Worm (Caenorhabditis elegans) whole organism, L4 larva: Measurements from ENCODE around the gene T07F12.1.
A peak's percentile ranks its signal among the peaks of the same experiment; 100 is the strongest.

ENCODE experiments used
- ZK337.2 ChIP-seq: fragments of 200-800 bp; sonication (Bioruptor generic); IDR thresholded peaks from 2 replicates; pipeline ENCODE4 v1.3.6; 2022; ENCODE audit warnings: missing genetic modification reagents, missing genetic modification characterization, missing compliant biosample characterization
- ceh-20 ChIP-seq: fragments of 200-800 bp; sonication (Bioruptor generic); IDR thresholded peaks from 2 replicates; pipeline ENCODE4 v1.3.6; 2022; ENCODE audit warnings: missing genetic modification reagents, missing genetic modification characterization, missing compliant biosample characterization
- ceh-44 ChIP-seq: fragments of 200-800 bp; sonication (Bioruptor generic); IDR thresholded peaks from 2 replicates; pipeline ENCODE4 v1.3.6; 2022; ENCODE audit warnings: missing genetic modification reagents, missing genetic modification characterization, missing compliant biosample characterization
- ceh-82 ChIP-seq: sonication (generic microtip); optimal IDR thresholded peaks from 2 replicates; lab custom pipeline; 2017; ENCODE audit warnings: missing biosample characterization, missing genetic modification characterization
- ctbp-1 ChIP-seq: fragments of 200-800 bp; sonication (Bioruptor generic); IDR thresholded peaks from 2 replicates; pipeline ENCODE4 v1.3.6; 2022; ENCODE audit warnings: missing genetic modification reagents, missing genetic modification characterization, missing compliant biosample characterization
- daf-16 ChIP-seq, 3 experiments: sonication (generic microtip); optimal IDR thresholded peaks; 2 replicates each; lab custom pipeline; 2016 to 2017; ENCODE audit warnings: missing genetic modification characterization in 3 of 3, missing genetic modification reagents in 3 of 3, mild to moderate bottlenecking in 2 of 3, missing compliant biosample characterization in 2 of 3, missing biosample characterization in 1 of 3, moderate library complexity in 1 of 3
- egl-27 ChIP-seq: sonication (generic microtip); optimal IDR thresholded peaks from 3 replicates; lab custom pipeline; 2017; ENCODE audit warnings: missing biosample characterization, missing genetic modification reagents, missing genetic modification characterization
- fkh-10 ChIP-seq: fragments of 150-350 bp; optimal IDR thresholded peaks from 2 replicates; lab custom pipeline; 2014; ENCODE audit warnings: missing biosample characterization, missing genetic modification reagents, missing genetic modification characterization
- hlh-11 ChIP-seq: fragments of 200-800 bp; sonication (Bioruptor generic); optimal IDR thresholded peaks from 2 replicates; lab custom pipeline; 2018; ENCODE audit warnings: mild to moderate bottlenecking, missing genetic modification characterization, missing compliant biosample characterization
- hmg-1.1 ChIP-seq: fragments of 200-800 bp; sonication (Bioruptor generic); IDR thresholded peaks from 2 replicates; pipeline ENCODE4 v1.3.6; 2022; ENCODE audit warnings: missing genetic modification reagents, missing genetic modification characterization, missing compliant biosample characterization
- lir-3 ChIP-seq: sonication (generic microtip); optimal IDR thresholded peaks from 2 replicates; lab custom pipeline; 2016; ENCODE audit warnings: mild to moderate bottlenecking, missing genetic modification characterization, missing compliant biosample characterization
- madf-5 ChIP-seq, 2 experiments: fragments of 200-800 bp; sonication (Bioruptor generic); IDR thresholded peaks; 2 replicates each; pipeline ENCODE4 v1.3.6; 2022; ENCODE audit warnings: missing compliant biosample characterization in 2 of 2, missing genetic modification characterization in 2 of 2
- mdt-29 ChIP-seq: fragments of 200-800 bp; sonication (Bioruptor generic); IDR thresholded peaks from 2 replicates; pipeline ENCODE4 v1.3.6; 2022; ENCODE audit warnings: missing genetic modification reagents, missing genetic modification characterization, missing compliant biosample characterization
- mep-1 ChIP-seq: fragments of 150-350 bp; sonication (generic microtip); optimal IDR thresholded peaks from 3 replicates; lab custom pipeline; 2014; ENCODE audit warnings: missing biosample characterization, missing genetic modification characterization
- nhr-11 ChIP-seq: fragments of 150-350 bp; optimal IDR thresholded peaks from 2 replicates; lab custom pipeline; 2014; ENCODE audit warnings: missing biosample characterization, missing genetic modification characterization
- nhr-111 ChIP-seq: fragments of 200-800 bp; sonication (Bioruptor generic); optimal IDR thresholded peaks from 2 replicates; lab custom pipeline; 2018; ENCODE audit warnings: mild to moderate bottlenecking, missing genetic modification characterization, missing compliant biosample characterization
- nhr-6 ChIP-seq: fragments of 150-350 bp; optimal IDR thresholded peaks from 2 replicates; lab custom pipeline; 2014; ENCODE audit warnings: missing biosample characterization, missing genetic modification characterization
- set-16 ChIP-seq: fragments of 200-800 bp; sonication (Bioruptor generic); IDR thresholded peaks from 2 replicates; pipeline ENCODE4 v1.3.6; 2022; ENCODE audit warnings: missing genetic modification reagents, missing genetic modification characterization, missing compliant biosample characterization
- tra-1 ChIP-seq: fragments of 200-800 bp; sonication (Bioruptor generic); IDR thresholded peaks from 2 replicates; pipeline ENCODE4 v1.3.6; 2022; ENCODE audit warnings: missing genetic modification reagents, missing genetic modification characterization, missing compliant biosample characterization
- unc-39 ChIP-seq: sonication (generic microtip); optimal IDR thresholded peaks from 2 replicates; lab custom pipeline; 2017; ENCODE audit warnings: missing biosample characterization, missing genetic modification characterization
- zag-1 ChIP-seq: fragments of 150-350 bp; optimal IDR thresholded peaks from 2 replicates; lab custom pipeline; 2014; ENCODE audit warnings: missing biosample characterization, missing genetic modification characterization
- zfp-2 ChIP-seq: sonication (generic microtip); optimal IDR thresholded peaks from 2 replicates; lab custom pipeline; 2016; ENCODE audit warnings: mild to moderate bottlenecking, missing genetic modification characterization, missing compliant biosample characterization
- zfp-3 ChIP-seq: fragments of 200-800 bp; sonication (Bioruptor generic); conservative IDR thresholded peaks from 2 replicates; pipeline ENCODE4 v1.3.6; 2022; ENCODE audit warnings: missing genetic modification reagents, missing genetic modification characterization, missing compliant biosample characterization
- zip-2 ChIP-seq: fragments of 150-350 bp; optimal IDR thresholded peaks from 2 replicates; lab custom pipeline; 2014; ENCODE audit warnings: missing biosample characterization, missing genetic modification characterization

T07F12.1 gene

DNA sequence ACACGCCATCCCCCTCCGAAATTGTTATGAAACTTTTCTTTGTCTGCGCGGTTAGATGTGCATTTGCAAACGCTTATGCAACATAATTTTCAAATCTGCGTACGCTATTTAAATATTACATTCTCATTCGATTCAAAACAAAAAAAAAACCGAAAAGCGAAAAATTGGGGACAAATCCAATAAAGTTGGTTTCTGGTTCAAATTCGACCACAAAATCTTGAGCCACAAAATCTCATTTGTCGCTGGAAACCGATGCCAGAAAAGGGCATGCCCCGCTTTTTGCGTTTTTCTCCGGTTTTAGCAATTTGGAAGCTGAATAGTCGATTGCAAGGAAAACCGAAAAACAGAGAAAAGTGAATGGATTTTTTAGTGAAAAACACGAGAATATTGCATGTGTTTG lies 38.2 kb downstream of the T07F12.1 start:
- no peak for TF ChIP-seq ceh-82
- no peak for TF ChIP-seq set-16 (GFP tag; lab: Robert Waterston, UW)
- TF ChIP-seq egl-27 = no peak
- TF ChIP-seq daf-16 (GFP tag; optimal IDR thresholded peaks at IDR 0.05; lab: Kevin White, UChicago) = no peak
- no peak for TF ChIP-seq daf-16 (tag; optimal IDR thresholded peaks at IDR 0.05; lab: Kevin White, UChicago)
- TF ChIP-seq hmg-1.1 (GFP tag; lab: Robert Waterston, UW) = no peak
- TF ChIP-seq zfp-2 (tag; lab: Kevin White, UChicago) = no peak
- TF ChIP-seq nhr-6 = no peak
- no peak for TF ChIP-seq hlh-11 (tag; lab: Kevin White, UChicago)
- no peak for TF ChIP-seq nhr-111 (GFP tag; lab: Kevin White, UChicago)
- no peak for TF ChIP-seq zip-2
- TF ChIP-seq zag-1 (tag; lab: Kevin White, UChicago) = no peak
- TF ChIP-seq nhr-11 (tag; lab: Kevin White, UChicago) = no peak
- TF ChIP-seq ZK337.2 (GFP tag; lab: Robert Waterston, UW) = no peak
- no peak for TF ChIP-seq ctbp-1

DNA sequence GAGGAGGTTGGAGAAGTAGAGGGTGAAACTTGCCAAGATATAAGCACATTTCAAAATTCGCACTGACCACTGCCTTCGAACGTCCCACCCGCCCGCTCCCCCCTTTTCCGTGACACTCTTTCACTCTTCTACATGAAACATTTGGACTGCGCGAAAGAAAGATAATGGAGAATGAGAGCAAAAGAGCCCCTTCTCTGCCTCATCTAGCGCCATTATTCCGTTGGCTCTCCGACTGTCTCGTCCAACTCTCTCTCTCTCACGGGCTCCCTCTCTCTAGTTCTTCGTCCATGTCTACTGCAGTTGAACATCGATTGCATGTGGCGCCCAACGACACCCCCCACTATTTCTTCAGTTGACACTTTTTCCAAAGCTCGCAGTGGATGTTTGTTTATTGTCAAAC lies 39.1 kb downstream of the T07F12.1 start:
- TF ChIP-seq unc-39 (tag; lab: Kevin White, UChicago) (no peak), mdt-29 (GFP tag; lab: Robert Waterston, UW) (no peak), hmg-1.1 (GFP tag; lab: Robert Waterston, UW) (0 out of 2 replicates have a peak, but pooled peaks have one; percentile 44), ceh-44 (no peak), zfp-3 (no peak), mep-1 (tag; lab: Kevin White, UChicago) (peak; percentile 8), madf-5 (GFP tag; IDR thresholded peaks at IDR 0.05; lab: Robert Waterston, UW) (no peak), ceh-20 (GFP tag; lab: Robert Waterston, UW) (no peak), ctbp-1 (0 out of 2 replicates have a peak, but pooled peaks have one; percentile 46), tra-1 (no peak)
- TF ChIP-seq, all 104 proteins: peak for 3

DNA sequence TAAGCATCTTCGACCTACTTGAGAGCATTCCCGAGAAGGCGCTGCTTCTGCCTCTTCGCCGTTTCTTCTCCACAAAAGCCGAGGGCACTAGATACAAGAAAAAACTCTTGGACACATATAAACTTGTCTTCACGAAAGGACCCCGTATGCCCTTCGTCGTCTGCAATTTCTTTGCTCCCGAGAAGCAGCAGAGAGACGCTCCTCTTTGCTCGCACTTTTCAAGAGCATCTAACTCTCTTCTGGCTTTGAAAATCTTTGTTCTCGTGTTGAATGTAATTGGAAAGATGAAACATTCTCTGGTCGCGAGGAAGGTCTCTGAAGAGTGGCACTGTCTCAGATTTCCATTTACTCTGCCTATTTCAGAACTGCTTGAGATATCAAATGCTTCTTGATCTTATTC lies 45.1 kb downstream of the T07F12.1 start:
- TF ChIP-seq lir-3 (no peak), fkh-10 (GFP tag; lab: Kevin White, UChicago) (peak; percentile 34)
